Fruit fly (Drosophila melanogaster) whole organism, embryonic: Measurements from ENCODE around the gene por.
A peak's percentile ranks its signal among the peaks of the same experiment; 100 is the strongest.

Experiments
- Blimp-1 ChIP-seq: fragments of 200-800 bp; sonication (Bioruptor generic); optimal IDR thresholded peaks from 3 replicates; lab custom pipeline; 2018; ENCODE audit warnings: missing biosample characterization, missing genetic modification characterization, mild to moderate bottlenecking, moderate library complexity, missing genetic modification reagents
- CG1233 ChIP-seq: fragments of 200-800 bp; sonication (Bioruptor generic); optimal IDR thresholded peaks from 4 replicates; lab custom pipeline; 2018; ENCODE audit warnings: missing biosample characterization, mild to moderate bottlenecking, missing genetic modification characterization
- CG12744 ChIP-seq: fragments of 200-800 bp; sonication (Bioruptor generic); optimal IDR thresholded peaks from 2 replicates; lab custom pipeline; 2016; ENCODE audit warnings: missing biosample characterization, missing genetic modification characterization
- CG13624 ChIP-seq: fragments of 200-800 bp; sonication (Bioruptor generic); optimal IDR thresholded peaks from 2 replicates; lab custom pipeline; 2016; ENCODE audit warnings: missing biosample characterization, missing genetic modification characterization
- CG14014 ChIP-seq: fragments of 200-800 bp; sonication (Bioruptor generic); IDR thresholded peaks from 2 replicates; pipeline ENCODE4 v1.3.6; 2022; ENCODE audit warnings: missing biosample characterization, missing genetic modification characterization
- CG1602 ChIP-seq: fragments of 200-800 bp; sonication (Bioruptor generic); optimal IDR thresholded peaks from 3 replicates; lab custom pipeline; 2016; ENCODE audit warnings: missing biosample characterization, missing genetic modification characterization
- CG16779 ChIP-seq: fragments of 200-800 bp; sonication (Bioruptor generic); IDR thresholded peaks from 2 replicates; pipeline ENCODE4 v1.3.6; 2022; ENCODE audit warnings: missing biosample characterization, missing genetic modification characterization
- CG17361 ChIP-seq: fragments of 200-800 bp; sonication (Bioruptor generic); IDR thresholded peaks from 3 replicates; pipeline ENCODE4 v1.3.6; 2022; ENCODE audit warnings: missing biosample characterization, missing genetic modification characterization
- CG18262 ChIP-seq: fragments of 200-800 bp; optimal IDR thresholded peaks from 3 replicates; lab custom pipeline; 2019; ENCODE audit warnings: missing biosample characterization, mild to moderate bottlenecking, missing genetic modification characterization, moderate library complexity
- CG18599 ChIP-seq: fragments of 200-800 bp; sonication (Bioruptor generic); optimal IDR thresholded peaks from 3 replicates; lab custom pipeline; 2017; ENCODE audit warnings: missing biosample characterization, missing genetic modification characterization, mild to moderate bottlenecking, moderate library complexity, missing genetic modification reagents
- CG2889 ChIP-seq: fragments of 200-800 bp; sonication (Bioruptor generic); IDR thresholded peaks from 3 replicates; pipeline ENCODE4 v1.3.6; 2022; ENCODE audit warnings: missing biosample characterization, missing genetic modification characterization
- CG31388 ChIP-seq: fragments of 200-800 bp; sonication (Bioruptor generic); optimal IDR thresholded peaks from 2 replicates; lab custom pipeline; 2016; ENCODE audit warnings: missing biosample characterization, missing genetic modification characterization
- CG32767 ChIP-seq: fragments of 200-800 bp; sonication (Bioruptor generic); IDR thresholded peaks from 2 replicates; pipeline ENCODE4 v1.3.6; 2022; ENCODE audit warnings: missing biosample characterization, missing genetic modification characterization
- CG3838 ChIP-seq: fragments of 200-800 bp; sonication (Bioruptor generic); optimal IDR thresholded peaks from 3 replicates; lab custom pipeline; 2016; ENCODE audit warnings: missing biosample characterization, missing genetic modification characterization
- CG4328 ChIP-seq: fragments of 200-800 bp; sonication (Bioruptor generic); optimal IDR thresholded peaks from 3 replicates; lab custom pipeline; 2017; ENCODE audit warnings: missing biosample characterization, missing genetic modification reagents, missing genetic modification characterization
- CG4424 ChIP-seq: fragments of 200-800 bp; sonication (Bioruptor generic); optimal IDR thresholded peaks from 3 replicates; lab custom pipeline; 2016; ENCODE audit warnings: missing biosample characterization, missing genetic modification characterization
- CG4617 ChIP-seq: fragments of 200-800 bp; sonication (Bioruptor generic); optimal IDR thresholded peaks from 3 replicates; lab custom pipeline; 2016; ENCODE audit warnings: missing biosample characterization, missing genetic modification characterization, borderline replicate concordance
- CG6683 ChIP-seq: fragments of 200-800 bp; sonication (Bioruptor generic); optimal IDR thresholded peaks from 2 replicates; lab custom pipeline; 2017; ENCODE audit warnings: missing biosample characterization, mild to moderate bottlenecking, missing genetic modification characterization, missing genetic modification reagents
- CG7372 ChIP-seq: fragments of 200-800 bp; sonication (Bioruptor generic); IDR thresholded peaks from 2 replicates; pipeline ENCODE4 v1.3.6; 2022; ENCODE audit warnings: missing biosample characterization, missing genetic modification characterization
- CG7839 ChIP-seq: fragments of 200-800 bp; sonication (Bioruptor generic); optimal IDR thresholded peaks from 3 replicates; lab custom pipeline; 2018; ENCODE audit warnings: missing biosample characterization, mild to moderate bottlenecking, missing genetic modification characterization, moderate library complexity
- CG7987 ChIP-seq: fragments of 200-800 bp; sonication (Bioruptor generic); optimal IDR thresholded peaks from 2 replicates; lab custom pipeline; 2018; ENCODE audit warnings: missing biosample characterization, mild to moderate bottlenecking, missing genetic modification characterization, moderate library complexity
- CG8478 ChIP-seq: fragments of >200 bp; optimal IDR thresholded peaks from 2 replicates; lab custom pipeline; 2018
- Ets65A ChIP-seq: fragments of 200-800 bp; sonication (Bioruptor generic); peaks from one replicate; lab custom pipeline; 2016; ENCODE audit warnings: missing biosample characterization, missing genetic modification characterization
- GATAe ChIP-seq: fragments of 200-800 bp; sonication (Bioruptor generic); conservative IDR thresholded peaks from 2 replicates; pipeline ENCODE4 v1.3.6; 2022; ENCODE audit warnings: missing biosample characterization, missing genetic modification characterization
- Gug ChIP-seq: fragments of 200-800 bp; sonication (Bioruptor generic); IDR thresholded peaks from 4 replicates; pipeline ENCODE4 v1.3.6; 2022; ENCODE audit warnings: missing biosample characterization, missing genetic modification characterization
- H15 ChIP-seq: fragments of 200-800 bp; sonication (Bioruptor generic); IDR thresholded peaks from 3 replicates; pipeline ENCODE4 v1.3.6; 2022; ENCODE audit warnings: missing biosample characterization, missing genetic modification characterization
- HmgZ ChIP-seq: fragments of 200-800 bp; sonication (Bioruptor generic); optimal IDR thresholded peaks from 2 replicates; lab custom pipeline; 2018; ENCODE audit warnings: missing biosample characterization, mild to moderate bottlenecking, missing genetic modification characterization
- Hsf ChIP-seq: fragments of 200-800 bp; sonication (Bioruptor generic); optimal IDR thresholded peaks from 3 replicates; lab custom pipeline; 2016; ENCODE audit warnings: missing biosample characterization, missing genetic modification characterization
- Kr ChIP-seq: fragments of 200-800 bp; sonication (Bioruptor generic); optimal IDR thresholded peaks from 2 replicates; lab custom pipeline; 2017; ENCODE audit warnings: missing biosample characterization, mild to moderate bottlenecking, missing genetic modification characterization
- Lim3 ChIP-seq: fragments of 200-800 bp; sonication (Bioruptor generic); IDR thresholded peaks from 2 replicates; pipeline ENCODE4 v1.3.6; 2022; ENCODE audit warnings: missing biosample characterization, missing genetic modification characterization
- MTF-1 ChIP-seq: fragments of 200-800 bp; sonication (Bioruptor generic); optimal IDR thresholded peaks from 2 replicates; lab custom pipeline; 2018; ENCODE audit warnings: missing biosample characterization, mild to moderate bottlenecking, missing genetic modification characterization, borderline replicate concordance
- NFAT ChIP-seq: fragments of 200-800 bp; sonication (Bioruptor generic); IDR thresholded peaks from 2 replicates; pipeline ENCODE4 v1.3.6; 2022; ENCODE audit warnings: missing biosample characterization, missing genetic modification characterization
- Nf-YB ChIP-seq: fragments of 200-800 bp; sonication (Bioruptor generic); optimal IDR thresholded peaks from 3 replicates; lab custom pipeline; 2019; ENCODE audit warnings: missing biosample characterization, mild to moderate bottlenecking, missing genetic modification characterization, moderate library complexity
- PHDP ChIP-seq: fragments of 200-800 bp; sonication (Bioruptor generic); optimal IDR thresholded peaks from 3 replicates; lab custom pipeline; 2018; ENCODE audit warnings: missing biosample characterization, mild to moderate bottlenecking, missing genetic modification characterization, moderate library complexity
- Scr ChIP-seq: fragments of 200-800 bp; sonication (Bioruptor generic); IDR thresholded peaks from 2 replicates; pipeline ENCODE4 v1.3.6; 2022; ENCODE audit warnings: missing biosample characterization, missing genetic modification characterization; ENCODE audit not compliant: partially characterized antibody
- Sry-δ ChIP-seq: fragments of 200-800 bp; sonication (Bioruptor generic); optimal IDR thresholded peaks from 2 replicates; lab custom pipeline; 2016; ENCODE audit warnings: missing biosample characterization, missing genetic modification characterization
- Ssrp ChIP-seq: fragments of 200-800 bp; sonication (Bioruptor generic); optimal IDR thresholded peaks from 2 replicates; lab custom pipeline; 2018; ENCODE audit warnings: missing biosample characterization, mild to moderate bottlenecking, missing genetic modification characterization, moderate library complexity
- Trl ChIP-seq, 3 experiments: fragments of >200 bp in 2 of 3; fragments of 200-800 bp in 1 of 3; sonication (Bioruptor generic) in 1 of 3; optimal IDR thresholded peaks; 2 replicates in 1 of 3; 3 replicates in 2 of 3; lab custom pipeline; 2016 to 2017; ENCODE audit warnings: missing biosample characterization in 1 of 3, missing genetic modification characterization in 1 of 3
- bab2 ChIP-seq: fragments of 200-800 bp; sonication (Bioruptor generic); optimal IDR thresholded peaks from 2 replicates; lab custom pipeline; 2016; ENCODE audit warnings: missing biosample characterization, missing genetic modification characterization
- dm ChIP-seq: fragments of 200-800 bp; sonication (Bioruptor generic); optimal IDR thresholded peaks from 3 replicates; lab custom pipeline; 2016; ENCODE audit warnings: missing biosample characterization, missing genetic modification characterization
- dpn ChIP-seq, 2 experiments: fragments of 200-800 bp; sonication (Bioruptor generic); optimal IDR thresholded peaks; 3 replicates each; lab custom pipeline; 2016; ENCODE audit warnings: missing biosample characterization in 2 of 2, missing genetic modification characterization in 2 of 2
- dysf ChIP-seq: fragments of 200-800 bp; sonication (Bioruptor generic); IDR thresholded peaks from 3 replicates; pipeline ENCODE4 v1.3.6; 2022; ENCODE audit warnings: missing biosample characterization, missing genetic modification characterization
- gt ChIP-seq: fragments of 200-800 bp; sonication (Bioruptor generic); IDR thresholded peaks from 2 replicates; pipeline ENCODE4 v1.3.6; 2022; ENCODE audit warnings: missing biosample characterization, missing genetic modification characterization
- ham ChIP-seq: fragments of 200-800 bp; sonication (Bioruptor generic); IDR thresholded peaks from 2 replicates; pipeline ENCODE4 v1.3.6; 2022; ENCODE audit warnings: missing biosample characterization, missing genetic modification characterization
- hkb ChIP-seq, 2 experiments: fragments of 200-800 bp in 1 of 2; fragments of >200 bp in 1 of 2; sonication (Bioruptor generic) in 1 of 2; IDR thresholded peaks in 1 of 2; optimal IDR thresholded peaks in 1 of 2; 2 replicates each; pipeline versions ENCODE4 v1.3.6 to Lab custom; 2017 to 2022; ENCODE audit warnings: missing biosample characterization in 1 of 2, missing genetic modification characterization in 1 of 2
- insv ChIP-seq, 2 experiments: fragments of 200-800 bp; sonication (Bioruptor generic); optimal IDR thresholded peaks; 3 replicates each; lab custom pipeline; 2016 to 2018; ENCODE audit warnings: missing biosample characterization in 2 of 2, missing genetic modification characterization in 2 of 2
- lbe ChIP-seq: fragments of 200-800 bp; sonication (Bioruptor generic); optimal IDR thresholded peaks from 2 replicates; lab custom pipeline; 2016; ENCODE audit warnings: missing biosample characterization, mild to moderate bottlenecking, missing genetic modification characterization
- org-1 ChIP-seq: fragments of 200-800 bp; sonication (Bioruptor generic); optimal IDR thresholded peaks from 2 replicates; lab custom pipeline; 2017; ENCODE audit warnings: missing biosample characterization, missing genetic modification characterization
- otp ChIP-seq: fragments of 200-800 bp; sonication (Bioruptor generic); IDR thresholded peaks from 3 replicates; pipeline ENCODE4, ENCODE4 v1.3.6; 2022; ENCODE audit warnings: missing biosample characterization, missing genetic modification characterization
- ro ChIP-seq: fragments of 200-800 bp; sonication (Bioruptor generic); IDR thresholded peaks from 2 replicates; pipeline ENCODE4 v1.3.6; 2022; ENCODE audit warnings: missing biosample characterization, missing genetic modification characterization
- ttk ChIP-seq: fragments of 200-800 bp; sonication (Bioruptor generic); IDR thresholded peaks from 2 replicates; pipeline ENCODE4 v2.1.2; 2022; ENCODE audit warnings: missing biosample characterization, missing genetic modification characterization
- wor ChIP-seq: fragments of 200-800 bp; sonication (Bioruptor generic); IDR thresholded peaks from 2 replicates; pipeline ENCODE4 v1.3.6; 2022; ENCODE audit warnings: missing biosample characterization, missing genetic modification characterization

Gene por

DNA sequence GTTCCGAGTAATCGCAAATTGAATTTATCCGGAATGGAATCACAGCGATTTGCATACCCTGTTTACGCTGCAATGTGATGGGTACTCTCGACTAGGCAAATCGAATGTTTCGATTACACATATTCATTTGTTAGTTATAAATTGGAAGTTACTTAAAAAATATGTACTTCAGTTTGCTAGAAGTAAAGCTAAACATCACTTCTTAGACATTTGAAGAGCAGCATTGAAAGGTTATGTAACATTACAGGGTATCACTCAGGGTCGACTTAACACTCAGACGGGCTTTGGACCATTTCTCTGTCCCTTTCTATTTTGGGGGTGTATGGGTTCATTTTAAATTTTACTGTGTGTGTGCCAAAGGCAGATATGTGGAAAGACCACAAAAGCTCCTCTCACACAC, 38.6 kb downstream of the por start (continued):
- TF ChIP-seq gt (no peak), ham (GFP tag; lab: Robert Waterston, UW) (no peak), Ets65A (peak; percentile 46), CG4328 (GFP tag; lab: Kevin White, UChicago) (no peak), CG1233 (GFP tag; lab: Kevin White, UChicago) (no peak), Hsf (no peak), CG2889 (GFP tag; lab: Robert Waterston, UW) (no peak), Scr (no peak), Trl (optimal IDR thresholded peaks at IDR 0.05; lab: Kevin White, UChicago) (no peak), Trl (GFP tag; optimal IDR thresholded peaks at IDR 0.05; lab: Kevin White, UChicago) (no peak), CG3838 (GFP tag; lab: Kevin White, UChicago) (no peak), otp (GFP tag; lab: Robert Waterston, UW) (no peak), CG7839 (tag; lab: Kevin White, UChicago) (peak; percentile 54), CG7372 (GFP tag; lab: Robert Waterston, UW) (no peak), GATAe (GFP tag; lab: Robert Waterston, UW) (no peak), Blimp-1 (GFP tag; lab: Kevin White, UChicago) (no peak), NFAT (GFP tag; lab: Robert Waterston, UW) (no peak), CG13624 (no peak), org-1 (no peak), PHDP (tag; lab: Kevin White, UChicago) (no peak), lbe (GFP tag; lab: Kevin White, UChicago) (no peak), CG4617 (GFP tag; lab: Kevin White, UChicago) (no peak), CG14014 (GFP tag; lab: Robert Waterston, UW) (no peak), CG7987 (GFP tag; lab: Kevin White, UChicago) (no peak), Gug (GFP tag; lab: Robert Waterston, UW) (no peak), CG17361 (no peak), dpn (GFP tag; optimal IDR thresholded peaks at IDR 0.05; lab: Kevin White, UChicago) (no peak), ttk (GFP tag; lab: Robert Waterston, UW) (no peak), CG6683 (GFP tag; lab: Kevin White, UChicago) (no peak), CG18262 (no peak), H15 (no peak), dysf (GFP tag; lab: Robert Waterston, UW) (0 out of 3 replicates have a peak, but pooled peaks have one; percentile 42), hkb (optimal IDR thresholded peaks at IDR 0.05; lab: Kevin White, UChicago) (no peak), hkb (GFP tag; IDR thresholded peaks at IDR 0.05; lab: Robert Waterston, UW) (no peak), CG12744 (GFP tag; lab: Kevin White, UChicago) (no peak), CG8478 (lab: Kevin White, UChicago) (no peak), bab2 (GFP tag; lab: Kevin White, UChicago) (peak; percentile 1), Lim3 (no peak), CG31388 (GFP tag; lab: Kevin White, UChicago) (no peak), CG1602 (no peak), CG4424 (GFP tag; lab: Kevin White, UChicago) (no peak), HmgZ (no peak), CG32767 (GFP tag; lab: Robert Waterston, UW) (no peak), Ssrp (tag; lab: Kevin White, UChicago) (no peak), CG16779 (GFP tag; lab: Robert Waterston, UW) (no peak), Nf-YB (GFP tag; lab: Kevin White, UChicago) (no peak), CG18599 (GFP tag; lab: Kevin White, UChicago) (peak; percentile 64), dm (no peak), Kr (GFP tag; lab: Kevin White, UChicago) (no peak), Sry-δ (GFP tag; lab: Kevin White, UChicago) (no peak), insv (GFP tag; optimal IDR thresholded peaks at IDR 0.05; lab: Kevin White, UChicago) (no peak), wor (GFP tag; lab: Robert Waterston, UW) (no peak), MTF-1 (GFP tag; lab: Kevin White, UChicago) (no peak), ro (GFP tag; lab: Robert Waterston, UW) (no peak)
